Worm (Caenorhabditis elegans) whole organism, mixed stage, embryonic: ENCODE measurements around the gene T22B2.2.

Source experiments
- cnd-1 ChIP-seq: fragments of 200-800 bp; sonication (Bioruptor generic); optimal IDR thresholded peaks from 2 replicates; lab custom pipeline; 2018; ENCODE audit warnings: mild to moderate bottlenecking, missing genetic modification characterization, missing compliant biosample characterization
- elt-3 ChIP-seq: fragments of 150-350 bp; optimal IDR thresholded peaks from 2 replicates; lab custom pipeline; 2014; ENCODE audit warnings: missing biosample characterization, missing genetic modification characterization

ce11 chrX:3873445-3873844 lies 46.8 kb upstream of the T22B2.2 start, which contains the start of gene lim-4:
- no peak for TF ChIP-seq elt-3 (tag; lab: Kevin White, UChicago)
- TF ChIP-seq cnd-1 (tag; lab: Kevin White, UChicago): no peak
